Worm (Caenorhabditis elegans): Measurements from ENCODE around the gene T01C3.3.

DNA sequence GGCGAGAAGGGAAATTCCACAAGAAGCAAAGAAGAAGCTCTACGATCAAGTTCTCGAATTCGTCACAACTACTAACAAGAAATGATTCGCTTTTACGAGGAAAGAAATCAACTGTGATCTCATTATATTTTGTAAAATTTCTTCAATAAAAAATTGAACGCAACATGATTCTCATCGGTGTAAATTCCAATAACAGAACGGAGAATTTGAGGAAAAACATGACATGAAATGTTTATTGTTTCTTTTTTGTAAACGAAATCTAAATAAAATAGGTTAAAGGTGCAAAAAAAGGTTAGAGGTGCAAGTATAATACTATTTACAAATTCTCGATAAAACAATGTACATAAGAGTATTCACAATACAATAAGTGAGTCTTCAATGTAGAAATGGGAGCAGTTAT, 988 bp downstream of the T01C3.3 start:
- no peak for TF ChIP-seq nhr-12 (tag; optimal IDR thresholded peaks at IDR 0.05)
- TF ChIP-seq unc-62 (GFP tag; optimal IDR thresholded peaks at IDR 0.05) = no peak
- TF ChIP-seq mep-1 (tag; optimal IDR thresholded peaks at IDR 0.05) = no peak
- no peak for TF ChIP-seq snpc-4 (tag; optimal IDR thresholded peaks at IDR 0.05)
- TF ChIP-seq ztf-11 (tag; optimal IDR thresholded peaks at IDR 0.05) = no peak
- TF ChIP-seq sem-2 (GFP tag; optimal IDR thresholded peaks at IDR 0.05) = no peak
- no peak for TF ChIP-seq nhr-28 (tag; optimal IDR thresholded peaks at IDR 0.05)
